Fruit fly (Drosophila melanogaster) whole organism, wandering third instar larva: ENCODE measurements around the gene CG3557.

ENCODE experiments used
- CG9705 ChIP-seq: fragments of 200-800 bp; sonication (Bioruptor generic); optimal IDR thresholded peaks from 2 replicates; lab custom pipeline; 2018; ENCODE audit warnings: missing biosample characterization, mild to moderate bottlenecking, missing genetic modification characterization
- Hnf4 ChIP-seq: fragments of 200-800 bp; sonication (Bioruptor generic); optimal IDR thresholded peaks from 2 replicates; lab custom pipeline; 2016; ENCODE audit warnings: missing biosample characterization, mild to moderate bottlenecking, missing genetic modification characterization
- OdsH ChIP-seq: fragments of 200-800 bp; sonication (Bioruptor generic); optimal IDR thresholded peaks from 2 replicates; lab custom pipeline; 2016; ENCODE audit warnings: missing biosample characterization, mild to moderate bottlenecking, missing genetic modification characterization
- Rel ChIP-seq, 2 experiments: fragments of 200-800 bp; sonication (Bioruptor generic) in 1 of 2; optimal IDR thresholded peaks; 2 replicates in 1 of 2; 3 replicates in 1 of 2; lab custom pipeline; 2016 to 2019; ENCODE audit warnings: mild to moderate bottlenecking in 2 of 2, missing biosample characterization in 2 of 2, missing genetic modification characterization in 2 of 2, moderate library complexity in 1 of 2
- dl ChIP-seq, 2 experiments: fragments of 175-275, 200-275 bp in 1 of 2; fragments of 200-275 bp in 1 of 2; sonication (Bioruptor generic); optimal IDR thresholded peaks; lab custom pipeline; 2018; ENCODE audit warnings: mild to moderate bottlenecking in 2 of 2, missing biosample characterization in 2 of 2, missing genetic modification characterization in 2 of 2, moderate library complexity in 2 of 2; ENCODE audit not compliant: partially characterized antibody in 2 of 2, insufficient read depth in 1 of 2
- fru ChIP-seq: fragments of 200-800 bp; sonication (Bioruptor generic); optimal IDR thresholded peaks from 3 replicates; lab custom pipeline; 2016; ENCODE audit warnings: missing biosample characterization, mild to moderate bottlenecking, missing genetic modification characterization
- h ChIP-seq: fragments of 200-800 bp; sonication (Bioruptor generic); optimal IDR thresholded peaks from 3 replicates; lab custom pipeline; 2016; ENCODE audit warnings: missing biosample characterization, mild to moderate bottlenecking, missing genetic modification characterization
- lola ChIP-seq: fragments of >200 bp; optimal IDR thresholded peaks from 2 replicates; lab custom pipeline; 2017; ENCODE audit warnings: missing biosample characterization, missing genetic modification characterization
- pan ChIP-seq: fragments of >200 bp; optimal IDR thresholded peaks from 2 replicates; lab custom pipeline; 2017
- usp ChIP-seq: fragments of >200 bp; optimal IDR thresholded peaks from 2 replicates; lab custom pipeline; 2017; ENCODE audit warnings: missing biosample characterization, missing genetic modification characterization
- woc ChIP-seq: sonication (Bioruptor generic); optimal IDR thresholded peaks from 2 replicates; lab custom pipeline; 2016; ENCODE audit warnings: missing biosample characterization, mild to moderate bottlenecking, missing genetic modification characterization

DNA sequence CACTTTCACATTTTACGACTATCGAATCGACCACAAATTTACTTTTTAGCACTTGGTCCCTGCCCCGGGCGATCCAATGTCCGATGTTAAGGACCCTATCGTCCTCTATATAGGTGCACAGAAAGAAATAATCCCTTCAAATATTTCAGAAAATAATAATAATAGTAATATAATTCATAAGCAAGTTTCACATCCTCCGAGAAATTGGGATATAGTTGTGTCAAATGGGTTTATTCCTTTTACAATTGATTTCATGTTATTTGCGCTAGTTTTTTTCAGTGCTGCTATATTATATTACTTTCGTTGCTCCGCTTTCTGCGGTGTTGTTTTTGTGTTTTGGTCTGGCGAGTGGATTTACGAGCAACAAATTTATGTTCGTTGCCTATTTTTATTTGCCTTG, 37.1 kb downstream of the CG3557 start:
- TF ChIP-seq fru = no peak
- TF ChIP-seq pan (lab: Kevin White, UChicago) = no peak
- no peak for TF ChIP-seq h (GFP tag; lab: Kevin White, UChicago)
- no peak for TF ChIP-seq OdsH (GFP tag; lab: Kevin White, UChicago)
- TF ChIP-seq dl (GFP tag; optimal IDR thresholded peaks at IDR 0.05; lab: Kevin White, UChicago; ENCODE audit: insufficient read depth in 1 of 2, partially characterized antibody in 2 of 2) = no peak
- TF ChIP-seq usp (GFP tag; lab: Kevin White, UChicago) = no peak
- TF ChIP-seq CG9705 (GFP tag; lab: Kevin White, UChicago) = no peak
- TF ChIP-seq Rel (GFP tag; optimal IDR thresholded peaks at IDR 0.05; lab: Kevin White, UChicago) = no peak
- no peak for TF ChIP-seq Rel (tag; optimal IDR thresholded peaks at IDR 0.05; lab: Kevin White, UChicago)
- TF ChIP-seq lola (GFP tag; lab: Kevin White, UChicago) = no peak
- TF ChIP-seq woc (GFP tag; lab: Kevin White, UChicago) = no peak
- no peak for TF ChIP-seq Hnf4
